Fruit fly (Drosophila melanogaster): ENCODE measurements around the gene CG15879.

Gene CG15879

DNA sequence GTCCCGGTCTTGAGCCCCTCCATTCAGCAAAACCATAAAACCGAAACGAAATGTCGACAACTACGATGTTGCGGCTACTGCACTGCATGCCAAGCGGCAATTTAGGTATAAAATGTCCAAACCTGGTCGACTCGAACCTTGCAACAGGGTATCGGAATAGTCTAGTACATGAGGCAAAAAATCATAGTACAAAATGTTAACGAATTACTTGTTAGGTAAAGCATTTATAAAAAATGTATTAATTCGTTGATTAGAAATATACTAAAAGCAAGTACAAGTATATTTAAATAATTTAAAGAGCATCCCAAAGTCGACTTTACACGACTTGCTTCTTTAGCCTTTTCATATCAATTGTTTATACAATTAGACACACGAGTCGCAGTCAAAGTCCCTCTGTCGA is 50.9 kb downstream of the CG15879 start:
- peak; percentile 34 for TF ChIP-seq Met (GFP tag; optimal IDR thresholded peaks at IDR 0.05)
- no peak for TF ChIP-seq CG11902 (GFP tag; optimal IDR thresholded peaks at IDR 0.05)
- no peak for TF ChIP-seq achi (GFP tag; optimal IDR thresholded peaks at IDR 0.05)
- TF ChIP-seq Eip93F (GFP tag; optimal IDR thresholded peaks at IDR 0.05), result no peak
- no peak for TF ChIP-seq CG6808 (GFP tag; optimal IDR thresholded peaks at IDR 0.05)
- peak; percentile 45 for TF ChIP-seq CG10631 (GFP tag; optimal IDR thresholded peaks at IDR 0.05)
- no peak for TF ChIP-seq CG16779 (tag; optimal IDR thresholded peaks at IDR 0.05)
- TF ChIP-seq Hr39 (GFP tag; optimal IDR thresholded peaks at IDR 0.05), result no peak
- TF ChIP-seq CG32006 (GFP tag; optimal IDR thresholded peaks at IDR 0.05), result peak; percentile 56
- no peak for TF ChIP-seq Ets21C (GFP tag; optimal IDR thresholded peaks at IDR 0.05)
- TF ChIP-seq Ets96B (tag; optimal IDR thresholded peaks at IDR 0.05), result peak; percentile 17
- TF ChIP-seq CG15336 (GFP tag; IDR thresholded peaks at IDR 0.05), result 0 out of 2 replicates have a peak, but pooled peaks have one; percentile 9
- TF ChIP-seq salr (GFP tag; optimal IDR thresholded peaks at IDR 0.05), result peak; percentile 3 to 19
- TF ChIP-seq lz (GFP tag; optimal IDR thresholded peaks at IDR 0.05), result no peak
- no peak for TF ChIP-seq Sox102F (GFP tag; optimal IDR thresholded peaks at IDR 0.05)
- no peak for TF ChIP-seq cyc (GFP tag; optimal IDR thresholded peaks at IDR 0.05)
- no peak for TF ChIP-seq Blimp-1 (GFP tag; optimal IDR thresholded peaks at IDR 0.05)
- TF ChIP-seq eg (GFP tag; IDR thresholded peaks at IDR 0.05), result 0 out of 3 replicates have a peak, but pooled peaks have one; percentile 40
- TF ChIP-seq Eip75B (GFP tag; optimal IDR thresholded peaks at IDR 0.05), result peak; percentile 5
- no peak for TF ChIP-seq CG3919 (GFP tag; optimal IDR thresholded peaks at IDR 0.05)
- TF ChIP-seq CG11294 (GFP tag; IDR thresholded peaks at IDR 0.05), result 0 out of 2 replicates have a peak, but pooled peaks have one; percentile 12
- TF ChIP-seq Hr38 (GFP tag; optimal IDR thresholded peaks at IDR 0.05), result no peak
- TF ChIP-seq Gug (GFP tag; IDR thresholded peaks at IDR 0.05), result no peak
- TF ChIP-seq Sox14 (GFP tag; optimal IDR thresholded peaks at IDR 0.05), result peak; percentile 26
- peak; percentile 3 for TF ChIP-seq CG8632 (GFP tag; optimal IDR thresholded peaks at IDR 0.05)
- TF ChIP-seq OdsH (GFP tag; optimal IDR thresholded peaks at IDR 0.05), result no peak
- no peak for TF ChIP-seq CG9139 (GFP tag; optimal IDR thresholded peaks at IDR 0.05)
- peak; percentile 41; the same call in 2 of the 3 replicates for TF ChIP-seq CG8119 (GFP tag; IDR thresholded peaks at IDR 0.05)
- TF ChIP-seq fd59A (GFP tag; optimal IDR thresholded peaks at IDR 0.05), result no peak
- peak in 1 of 2 experiments; percentile 5 for TF ChIP-seq ss (GFP tag; optimal IDR thresholded peaks at IDR 0.05)
- TF ChIP-seq CG11762 (GFP tag; optimal IDR thresholded peaks at IDR 0.05; ENCODE audit: insufficient read depth), result no peak
- peak; percentile 21 for TF ChIP-seq CG10669 (GFP tag; optimal IDR thresholded peaks at IDR 0.05)
- TF ChIP-seq spab (GFP tag; optimal IDR thresholded peaks at IDR 0.05), result peak; percentile 6
- no peak for TF ChIP-seq dac (GFP tag; optimal IDR thresholded peaks at IDR 0.05)
- no peak for TF ChIP-seq Smox (GFP tag; optimal IDR thresholded peaks at IDR 0.05)
- TF ChIP-seq CG3032 (tag; optimal IDR thresholded peaks at IDR 0.05), result peak; percentile 36
- no peak for TF ChIP-seq CG8319 (GFP tag; optimal IDR thresholded peaks at IDR 0.05)
- TF ChIP-seq topi (GFP tag; optimal IDR thresholded peaks at IDR 0.05), result no peak
- peak; percentile 86 for TF ChIP-seq Eip78C (GFP tag)
- peak; percentile 4 for TF ChIP-seq esn (GFP tag; optimal IDR thresholded peaks at IDR 0.05)
- TF ChIP-seq Hr4 (GFP tag; optimal IDR thresholded peaks at IDR 0.05), result peak; percentile 20
- peak; percentile 46 for TF ChIP-seq svp (GFP tag)
- TF ChIP-seq dsx (GFP tag; optimal IDR thresholded peaks at IDR 0.05; ENCODE audit: poor library complexity, severe bottlenecking), result peak; percentile 52
- TF ChIP-seq CG4318 (GFP tag; optimal IDR thresholded peaks at IDR 0.05), result peak; percentile 20
- no peak for TF ChIP-seq acj6 (GFP tag; optimal IDR thresholded peaks at IDR 0.05)
